Fruit fly (Drosophila melanogaster) whole organism, embryonic: ENCODE measurements around the gene Arpc3A.

Experiments used
- Bteb2 ChIP-seq: fragments of 200-800 bp; sonication (Bioruptor generic); optimal IDR thresholded peaks from 2 replicates; lab custom pipeline; 2016; ENCODE audit warnings: missing biosample characterization, missing genetic modification characterization
- CG12391 ChIP-seq: fragments of 200-800 bp; sonication (Bioruptor generic); optimal IDR thresholded peaks from 3 replicates; lab custom pipeline; 2018; ENCODE audit warnings: missing biosample characterization, mild to moderate bottlenecking, missing genetic modification characterization, moderate library complexity
- CG15479 ChIP-seq: fragments of 200-800 bp; sonication (Bioruptor generic); optimal IDR thresholded peaks from 3 replicates; lab custom pipeline; 2019; ENCODE audit warnings: missing biosample characterization, mild to moderate bottlenecking, missing genetic modification characterization, moderate library complexity
- CG17359 ChIP-seq: fragments of 200-800 bp; sonication (Bioruptor generic); optimal IDR thresholded peaks from 3 replicates; lab custom pipeline; 2018; ENCODE audit warnings: missing biosample characterization, mild to moderate bottlenecking, missing genetic modification characterization, moderate library complexity
- CG6272 ChIP-seq: fragments of 200-800 bp; sonication (Bioruptor generic); IDR thresholded peaks from 2 replicates; pipeline ENCODE4 v1.3.6; 2022; ENCODE audit warnings: missing biosample characterization, missing genetic modification characterization
- CG7963 ChIP-seq: fragments of 200-800 bp; sonication (Bioruptor generic); IDR thresholded peaks from 3 replicates; pipeline ENCODE4 v1.3.6; 2022; ENCODE audit warnings: missing biosample characterization, missing genetic modification characterization; ENCODE audit not compliant: partially characterized antibody
- CG8765 ChIP-seq: fragments of 200-800 bp; sonication (Bioruptor generic); IDR thresholded peaks from 2 replicates; pipeline ENCODE4 v1.3.6; 2022; ENCODE audit warnings: missing biosample characterization, missing genetic modification characterization
- fd64A ChIP-seq: fragments of 200-800 bp; sonication (Bioruptor generic); optimal IDR thresholded peaks from 3 replicates; lab custom pipeline; 2018; ENCODE audit warnings: missing biosample characterization, mild to moderate bottlenecking, missing genetic modification characterization

DNA sequence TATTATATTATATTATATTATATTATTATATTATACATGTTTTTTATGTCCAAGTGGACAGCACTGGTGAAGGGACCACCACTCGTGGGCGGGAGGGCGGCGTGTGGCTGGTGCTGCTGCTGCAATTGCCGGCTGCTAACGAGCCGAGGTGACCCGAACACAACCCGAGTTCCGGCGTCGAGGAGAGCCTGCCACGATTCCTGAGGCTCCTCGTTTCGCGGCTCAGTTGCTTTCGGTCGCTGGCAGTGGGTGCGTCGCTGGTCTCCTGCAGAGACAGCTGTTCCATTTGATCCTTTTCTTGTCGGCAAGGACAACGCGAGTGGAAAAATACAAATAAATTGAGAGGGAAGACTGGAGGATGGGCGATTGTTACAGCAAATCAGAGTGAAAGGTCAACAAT is 24.1 kb upstream of the Arpc3A start:
- TF ChIP-seq CG15479 (no peak), CG7963 (no peak), fd64A (no peak), CG17359 (tag; lab: Kevin White, UChicago) (no peak), CG8765 (no peak), CG12391 (tag; lab: Kevin White, UChicago) (no peak), Bteb2 (no peak), CG6272 (GFP tag; lab: Robert Waterston, UW) (no peak)
